Worm (Caenorhabditis elegans) whole organism, young adult: ENCODE data around the gene F52D2.5.

Experiments
- egl-18 ChIP-seq: fragments of 200-800 bp; sonication (Bioruptor generic); IDR thresholded peaks from 2 replicates; pipeline ENCODE4 v1.3.6; 2022; ENCODE audit warnings: missing genetic modification reagents, missing genetic modification characterization, missing compliant biosample characterization
- tbx-9 ChIP-seq: sonication (generic microtip); optimal IDR thresholded peaks from 2 replicates; lab custom pipeline; 2016; ENCODE audit warnings: borderline replicate concordance, missing genetic modification characterization, inconsistent platforms, missing compliant biosample characterization

- TF ChIP-seq tbx-9 (tag; lab: Kevin White, UChicago): no peak
- TF ChIP-seq egl-18 (GFP tag; lab: Robert Waterston, UW): no peak
Measured at ce11 chrX:1939248-1939647, 35.4 kb downstream of the F52D2.5 start.
